Worm (Caenorhabditis elegans): Measurements from ENCODE around the gene F23F1.5.

DNA sequence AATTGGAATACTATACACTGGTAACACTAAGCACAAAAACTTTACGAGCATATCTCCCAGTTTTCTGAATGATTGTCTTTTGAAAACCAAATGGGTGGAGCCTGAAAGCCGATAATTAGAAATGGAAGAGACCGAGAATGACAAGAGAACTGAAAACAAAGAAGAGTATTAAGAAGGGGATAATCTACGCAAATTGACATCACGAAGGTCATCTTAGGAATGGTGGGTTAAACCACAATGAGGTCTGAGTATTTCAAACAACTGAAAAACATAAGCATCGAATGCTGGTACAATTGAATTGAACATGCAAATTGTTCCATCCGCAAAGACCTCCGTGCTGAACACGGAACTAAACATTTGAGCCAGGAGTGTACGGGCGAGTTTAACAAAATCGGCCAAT is 8.1 kb upstream of the F23F1.5 start, which contains the start of gene spp-24:
- TF ChIP-seq snpc-4 (tag; optimal IDR thresholded peaks at IDR 0.05) = no peak
- TF ChIP-seq unc-39 (tag; optimal IDR thresholded peaks at IDR 0.05) = no peak
- TF ChIP-seq lin-15B (tag; optimal IDR thresholded peaks at IDR 0.05) = no peak
- no peak for TF ChIP-seq nhr-77 (tag; optimal IDR thresholded peaks at IDR 0.05)

Data from whole organism, L4 larva.